Worm (Caenorhabditis elegans): Measurements from ENCODE around the gene ifo-1.
A peak's percentile ranks its signal among the peaks of the same experiment; 100 is the strongest.
"Not testable (repeated sequence)": the region's sequence is repeated elsewhere in the genome, so short reads cannot be mapped to it uniquely, and the experiment has no call there.

The ifo-1 gene

ce11 chrIV:7326613-7327149 is at the start of gene ifo-1:
Gene ifo-1 (minus strand): TSS chrIV:7326663.
- TF ChIP-seq dox-1 (GFP tag; IDR thresholded peaks at IDR 0.05) (peak; percentile 63; the same call in 1 of the 2 replicates), ets-4 (GFP tag; optimal IDR thresholded peaks at IDR 0.05) (peak; percentile 3), nhr-80 (tag; optimal IDR thresholded peaks at IDR 0.05) (peak; percentile 99), rcor-1 (GFP tag; IDR thresholded peaks at IDR 0.05) (no peak), ceh-40 (GFP tag; IDR thresholded peaks at IDR 0.05) (no peak), ekl-4 (GFP tag; IDR thresholded peaks at IDR 0.05) (no peak)

- not testable (repeated sequence) for TF ChIP-seq ccch-3 (GFP tag; optimal IDR thresholded peaks at IDR 0.05); Y79H2A.3 (GFP tag; conservative IDR thresholded peaks at IDR 0.05); snpc-3.4 (tag; optimal IDR thresholded peaks at IDR 0.05)
These were observed 48.4 kb upstream of the ifo-1 start, which contains the start of gene T12B3.3 for ce11 chrIV:7374847-7375246. Gene T12B3.3 (plus strand): TSS chrIV:7375147.

- not testable (repeated sequence) for TF ChIP-seq nfyb-1, ceh-40, ztf-25 (GFP tag; IDR thresholded peaks at IDR 0.05)
These were observed 38.5 kb upstream of the ifo-1 start, which contains the start of gene Y40C5A.4 for ce11 chrIV:7365011-7365410. Gene Y40C5A.4 (minus strand): TSS chrIV:7365111.

ce11 chrIV:7346751-7347150 is 20.3 kb upstream of the ifo-1 start, which contains the start of gene daf-42:
Gene daf-42 (minus strand): TSS chrIV:7346851.
- no peak for TF ChIP-seq mxl-1 (tag; optimal IDR thresholded peaks at IDR 0.05)
- no peak for TF ChIP-seq fkh-3 (tag; optimal IDR thresholded peaks at IDR 0.05)
- TF ChIP-seq mes-4 (tag; optimal IDR thresholded peaks at IDR 0.05): no peak
- no peak for TF ChIP-seq C17E4.6 (GFP tag; IDR thresholded peaks at IDR 0.05)
- TF ChIP-seq F39B2.1 (GFP tag; IDR thresholded peaks at IDR 0.05): no peak
- no peak for TF ChIP-seq gei-17 (GFP tag; optimal IDR thresholded peaks at IDR 0.05)
- TF ChIP-seq unc-62 (GFP tag; optimal IDR thresholded peaks at IDR 0.05): no peak
- TF ChIP-seq let-607 (tag; optimal IDR thresholded peaks at IDR 0.05): no peak
- TF ChIP-seq nhr-27 (tag; optimal IDR thresholded peaks at IDR 0.05): no peak
- no peak for TF ChIP-seq hrde-1 (tag; optimal IDR thresholded peaks at IDR 0.05; ENCODE audit: borderline replicate concordance)
- no peak for TF ChIP-seq ZK185.1 (tag; optimal IDR thresholded peaks at IDR 0.05; ENCODE audit: poor library complexity, severe bottlenecking)
- no peak for TF ChIP-seq nhr-80 (tag; optimal IDR thresholded peaks at IDR 0.05)
- no peak for TF ChIP-seq K12H6.12 (tag; optimal IDR thresholded peaks at IDR 0.05)
- no peak for TF ChIP-seq B0261.1 (tag; optimal IDR thresholded peaks at IDR 0.05)
- TF ChIP-seq sptf-2 (GFP tag; optimal IDR thresholded peaks at IDR 0.05): no peak
- TF ChIP-seq mcd-1 (GFP tag; IDR thresholded peaks at IDR 0.05): no peak
- TF ChIP-seq lin-54 (GFP tag; optimal IDR thresholded peaks at IDR 0.05): no peak
- TF ChIP-seq nhr-120 (GFP tag; IDR thresholded peaks at IDR 0.05): no peak
- TF ChIP-seq aptf-3 (GFP tag; IDR thresholded peaks at IDR 0.05): no peak
- no peak for TF ChIP-seq nhr-179 (tag; optimal IDR thresholded peaks at IDR 0.05)

ce11 chrIV:7344020-7344419 is 17.6 kb upstream of the ifo-1 start:
- TF ChIP-seq ceh-91 (GFP tag; IDR thresholded peaks at IDR 0.05) (no peak), rcor-1 (GFP tag; IDR thresholded peaks at IDR 0.05) (peak; percentile 54; the same call in 1 of the 2 replicates), nfyb-1 (GFP tag; IDR thresholded peaks at IDR 0.05) (peak; percentile 57; the same call in 1 of the 2 replicates), egrh-3 (GFP tag; IDR thresholded peaks at IDR 0.05) (peak; percentile 20; the same call in 1 of the 2 replicates), hmg-20 (GFP tag; IDR thresholded peaks at IDR 0.05) (no peak), Y53F4B.3 (GFP tag; IDR thresholded peaks at IDR 0.05) (0 out of 2 replicates have a peak, but pooled peaks have one; percentile 9), dox-1 (GFP tag; IDR thresholded peaks at IDR 0.05) (peak; percentile 68), him-1 (tag; optimal IDR thresholded peaks at IDR 0.05) (peak; percentile 52), nhr-90 (tag; optimal IDR thresholded peaks at IDR 0.05) (peak; percentile 14), nhr-179 (tag; optimal IDR thresholded peaks at IDR 0.05) (no peak), hmg-1.2 (GFP tag; IDR thresholded peaks at IDR 0.05) (peak; percentile 75), T07F8.4 (tag; optimal IDR thresholded peaks at IDR 0.05) (peak; percentile 32), chd-7 (tag; optimal IDR thresholded peaks at IDR 0.05) (peak; percentile 27), zim-3 (tag; optimal IDR thresholded peaks at IDR 0.05) (peak; percentile 24), snpc-3.4 (tag; optimal IDR thresholded peaks at IDR 0.05) (peak; percentile 68), D2030.7 (GFP tag; IDR thresholded peaks at IDR 0.05) (peak; percentile 48; the same call in 1 of the 2 replicates), F39B2.1 (GFP tag; IDR thresholded peaks at IDR 0.05) (0 out of 2 replicates have a peak, but pooled peaks have one; percentile 30), ets-4 (GFP tag; optimal IDR thresholded peaks at IDR 0.05) (peak; percentile 2), lin-54 (GFP tag; optimal IDR thresholded peaks at IDR 0.05) (peak; percentile 28)

Data from whole organism, young adult.